Worm (Caenorhabditis elegans): ENCODE measurements around the gene cyn-10.

DNA sequence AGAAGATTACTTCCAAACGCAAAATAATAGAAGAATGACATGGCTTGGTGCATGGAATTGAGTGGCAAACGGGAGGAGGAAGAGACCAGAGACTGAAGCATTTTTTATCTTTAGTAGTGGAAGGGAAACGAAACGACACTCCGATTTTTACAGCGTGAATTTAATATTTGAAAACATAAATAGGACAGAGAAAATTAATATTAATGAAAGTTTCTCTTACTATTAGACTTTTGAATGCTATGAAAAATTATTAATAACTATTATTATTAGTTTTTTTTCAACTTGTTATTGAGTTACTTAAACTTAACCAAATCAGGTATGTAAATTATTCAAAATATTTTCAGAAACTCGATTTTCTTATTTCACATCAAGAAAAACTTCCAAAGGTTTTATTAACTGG is 33.1 kb downstream of the cyn-10 start, which contains the start of gene C44B7.7:
- TF ChIP-seq ama-1 (optimal IDR thresholded peaks at IDR 0.05): no peak
- no peak for TF ChIP-seq lin-38 (GFP tag; IDR thresholded peaks at IDR 0.05)
- no peak for TF ChIP-seq unc-62 (GFP tag; optimal IDR thresholded peaks at IDR 0.05 in 1 of 2)
- TF ChIP-seq unc-62 (tag; optimal IDR thresholded peaks at IDR 0.05): no peak
